Worm (Caenorhabditis elegans) whole organism, early embryonic: ENCODE data around the gene aex-2.

ENCODE experiments used
- F13C5.2 ChIP-seq: sonication (generic microtip); optimal IDR thresholded peaks from 2 replicates; lab custom pipeline; 2017; ENCODE audit warnings: mild to moderate bottlenecking, missing genetic modification characterization, inconsistent platforms, missing compliant biosample characterization
- ama-1 ChIP-seq: fragments of 150-350 bp; optimal IDR thresholded peaks from 2 replicates; lab custom pipeline; 2014
- ets-7 ChIP-seq: sonication (generic microtip); optimal IDR thresholded peaks from 2 replicates; lab custom pipeline; 2016; ENCODE audit warnings: missing genotype, missing genetic modification characterization, missing compliant biosample characterization
- flt-1 ChIP-seq: fragments of 200-800 bp; sonication (Bioruptor generic); IDR thresholded peaks from 2 replicates; pipeline ENCODE4 v1.3.6; 2022; ENCODE audit warnings: missing genetic modification characterization, missing compliant biosample characterization
- hmg-4 ChIP-seq: fragments of 200-800 bp; sonication (Bioruptor generic); optimal IDR thresholded peaks from 2 replicates; lab custom pipeline; 2018; ENCODE audit warnings: mild to moderate bottlenecking, missing genetic modification characterization, missing compliant biosample characterization
- hnd-1 ChIP-seq: sonication (generic microtip); optimal IDR thresholded peaks from 2 replicates; lab custom pipeline; 2016; ENCODE audit warnings: missing genetic modification characterization, missing compliant biosample characterization
- tbx-37 ChIP-seq: fragments of 200-800 bp; sonication (Bioruptor generic); conservative IDR thresholded peaks from 2 replicates; pipeline ENCODE4 v1.3.6; 2022; ENCODE audit warnings: missing genetic modification reagents, missing genetic modification characterization, missing compliant biosample characterization
- tra-4 ChIP-seq: sonication (generic microtip); optimal IDR thresholded peaks from 2 replicates; lab custom pipeline; 2017; ENCODE audit warnings: missing genetic modification characterization, missing compliant biosample characterization

DNA sequence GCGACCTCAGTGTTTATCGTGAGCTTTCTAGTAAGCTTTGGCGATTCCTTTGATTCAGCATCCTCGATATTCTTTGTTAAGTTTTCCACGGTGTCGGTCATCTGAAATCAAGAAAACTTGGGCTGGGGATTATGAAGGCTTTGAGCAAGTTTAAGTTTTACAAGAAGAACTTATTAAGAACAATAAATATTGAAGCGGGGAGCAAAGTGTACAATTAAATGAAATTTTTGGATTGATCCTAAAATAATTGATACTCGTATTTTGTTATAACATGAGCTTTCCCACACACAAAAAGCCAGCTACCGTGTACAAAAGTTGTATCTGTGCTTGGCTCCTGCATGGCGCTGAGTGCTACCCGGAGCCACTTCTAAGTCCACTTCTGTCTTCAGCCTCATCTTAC lies 18.0 kb downstream of the aex-2 start, which contains the start of gene F34H10.3:
- TF ChIP-seq hmg-4 (GFP tag; lab: Kevin White, UChicago) (no peak), ama-1 (lab: Kevin White, UChicago) (no peak), F13C5.2 (tag; lab: Kevin White, UChicago) (no peak), tra-4 (tag; lab: Kevin White, UChicago) (no peak), flt-1 (GFP tag; lab: Robert Waterston, UW) (no peak), ets-7 (tag; lab: Kevin White, UChicago) (no peak), hnd-1 (tag; lab: Kevin White, UChicago) (no peak), tbx-37 (GFP tag; lab: Robert Waterston, UW) (no peak)
